Worm (Caenorhabditis elegans) whole organism, L4 larva: ENCODE data around the gene str-85.

Experiments used
- F37D6.2 ChIP-seq: sonication (generic microtip); optimal IDR thresholded peaks from 2 replicates; lab custom pipeline; 2016; ENCODE audit warnings: mild to moderate bottlenecking, missing genetic modification characterization, missing compliant biosample characterization
- T20F7.1 ChIP-seq: fragments of 200-800 bp; sonication (Bioruptor generic); optimal IDR thresholded peaks from 2 replicates; lab custom pipeline; 2018; ENCODE audit warnings: mild to moderate bottlenecking, missing genetic modification characterization, missing compliant biosample characterization
- ZK546.5 ChIP-seq, 2 experiments: sonication (generic microtip); optimal IDR thresholded peaks; 2 replicates each; lab custom pipeline; 2017; ENCODE audit warnings: missing biosample characterization in 2 of 2, missing genetic modification characterization in 2 of 2
- ama-1 ChIP-seq: fragments of 150-350 bp; optimal IDR thresholded peaks from 2 replicates; lab custom pipeline; 2014; ENCODE audit warnings: inconsistent platforms, mixed read lengths
- ceh-62 ChIP-seq: sonication (generic microtip); optimal IDR thresholded peaks from 2 replicates; lab custom pipeline; 2017; ENCODE audit warnings: missing biosample characterization, missing genetic modification characterization
- daf-12 ChIP-seq: fragments of 150-350 bp; optimal IDR thresholded peaks from 2 replicates; lab custom pipeline; 2014; ENCODE audit warnings: missing biosample characterization, missing genetic modification reagents, missing genetic modification characterization
- dmd-9 ChIP-seq: fragments of 200-800 bp; sonication (Bioruptor generic); IDR thresholded peaks from 2 replicates; pipeline ENCODE4 v1.3.6; 2022; ENCODE audit warnings: missing genetic modification reagents, missing genetic modification characterization, missing compliant biosample characterization
- egl-27 ChIP-seq: sonication (generic microtip); optimal IDR thresholded peaks from 3 replicates; lab custom pipeline; 2017; ENCODE audit warnings: missing biosample characterization, missing genetic modification reagents, missing genetic modification characterization
- nhr-28 ChIP-seq: fragments of 150-350 bp; optimal IDR thresholded peaks from 2 replicates; lab custom pipeline; 2014; ENCODE audit warnings: missing biosample characterization, missing genetic modification characterization
- nhr-42 ChIP-seq: fragments of 200-800 bp; sonication (Bioruptor generic); IDR thresholded peaks from 2 replicates; pipeline ENCODE4 v1.3.6; 2022; ENCODE audit warnings: missing genetic modification characterization, missing compliant biosample characterization
- nhr-76 ChIP-seq: fragments of 150-350 bp; optimal IDR thresholded peaks from 2 replicates; lab custom pipeline; 2014; ENCODE audit warnings: missing biosample characterization, missing genetic modification characterization
- nhr-77 ChIP-seq: fragments of 150-350 bp; optimal IDR thresholded peaks from 2 replicates; lab custom pipeline; 2014; ENCODE audit warnings: missing biosample characterization, missing genetic modification characterization
- skn-1 ChIP-seq: fragments of 150-350 bp; optimal IDR thresholded peaks from 2 replicates; lab custom pipeline; 2014; ENCODE audit warnings: missing biosample characterization, missing genetic modification characterization
- zip-11 ChIP-seq: fragments of 200-800 bp; sonication (Bioruptor generic); IDR thresholded peaks from 2 replicates; pipeline ENCODE4 v1.3.6; 2022; ENCODE audit warnings: missing genetic modification characterization, missing compliant biosample characterization

DNA sequence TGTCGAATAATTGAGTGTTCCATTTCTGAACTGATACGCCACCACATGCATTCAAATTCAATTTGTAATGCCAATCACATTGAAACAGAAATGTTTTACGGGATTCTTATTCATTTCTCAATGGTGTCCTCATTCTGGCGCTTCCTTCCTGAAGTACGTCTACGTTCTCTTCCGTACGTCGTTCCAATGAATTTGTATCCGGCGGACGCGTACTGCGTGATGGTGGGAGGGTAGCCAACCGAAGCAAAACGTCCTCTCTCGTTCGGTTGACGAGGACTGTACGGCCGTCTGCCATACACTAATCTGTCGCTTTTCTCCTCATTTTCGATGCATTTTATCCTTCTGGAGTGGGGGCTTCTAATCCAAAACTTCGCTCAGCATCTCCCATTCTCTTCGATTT lies 35.8 kb downstream of the str-85 start:
- no peak for TF ChIP-seq egl-27
- no peak for TF ChIP-seq F37D6.2 (tag; lab: Kevin White, UChicago)
- TF ChIP-seq zip-11: no peak
- TF ChIP-seq dmd-9 (GFP tag; lab: Robert Waterston, UW): no peak
- no peak for TF ChIP-seq ama-1 (lab: Kevin White, UChicago)
- no peak for TF ChIP-seq nhr-42
- no peak for TF ChIP-seq T20F7.1 (GFP tag; lab: Kevin White, UChicago)
- no peak for TF ChIP-seq daf-12 (tag; lab: Kevin White, UChicago)
- no peak for TF ChIP-seq ceh-62 (tag; lab: Kevin White, UChicago)
- TF ChIP-seq nhr-77 (tag; lab: Kevin White, UChicago): no peak
- TF ChIP-seq nhr-28 (tag; lab: Kevin White, UChicago): no peak
- TF ChIP-seq nhr-76 (tag; lab: Kevin White, UChicago): no peak
- no peak for TF ChIP-seq skn-1 (tag; lab: Kevin White, UChicago)
- no peak for TF ChIP-seq ZK546.5 (tag; optimal IDR thresholded peaks at IDR 0.05; lab: Kevin White, UChicago)
